Worm (Caenorhabditis elegans) whole organism, L2 larva: Measurements from ENCODE around the gene sma-1.

ENCODE experiments used
- ZK546.5 ChIP-seq: sonication (generic microtip); optimal IDR thresholded peaks from 2 replicates; lab custom pipeline; 2017; ENCODE audit warnings: missing biosample characterization, missing genetic modification characterization
- ceh-82 ChIP-seq: fragments of 150-350 bp; optimal IDR thresholded peaks from 2 replicates; lab custom pipeline; 2014; ENCODE audit warnings: missing biosample characterization, missing genetic modification characterization
- nhr-6 ChIP-seq: fragments of 150-350 bp; optimal IDR thresholded peaks from 2 replicates; lab custom pipeline; 2014; ENCODE audit warnings: missing biosample characterization, missing genetic modification characterization
- snpc-4 ChIP-seq: fragments of 150-350 bp; optimal IDR thresholded peaks from 2 replicates; lab custom pipeline; 2014; ENCODE audit warnings: missing biosample characterization, missing genetic modification characterization
- unc-39 ChIP-seq: fragments of 150-350 bp; optimal IDR thresholded peaks from 2 replicates; lab custom pipeline; 2014; ENCODE audit warnings: missing biosample characterization, missing genetic modification characterization
- unc-62 ChIP-seq: fragments of 150-350 bp; optimal IDR thresholded peaks from 2 replicates; lab custom pipeline; 2014; ENCODE audit warnings: missing biosample characterization, missing genetic modification reagents, missing genetic modification characterization
- zag-1 ChIP-seq: fragments of 150-350 bp; optimal IDR thresholded peaks from 2 replicates; lab custom pipeline; 2014; ENCODE audit warnings: missing biosample characterization, missing genetic modification characterization

DNA sequence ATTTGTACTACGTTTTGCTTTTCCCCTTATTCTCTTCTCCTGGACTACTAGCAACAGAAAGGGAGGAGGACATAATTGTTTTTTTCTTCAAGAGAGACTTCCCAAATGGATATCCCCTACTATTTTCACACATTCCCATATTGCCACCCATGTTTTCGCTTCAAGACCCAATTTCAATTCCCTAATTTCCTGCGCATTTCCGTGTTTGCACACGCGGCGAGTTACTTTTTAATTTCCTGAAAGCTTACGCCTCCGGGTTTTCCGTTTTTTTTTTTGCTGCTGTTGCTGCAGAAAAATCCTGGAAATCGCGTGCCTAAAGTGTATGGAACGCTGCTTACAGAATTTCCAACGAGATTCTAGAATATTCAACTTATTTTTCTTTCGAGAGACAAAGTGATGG is 46.9 kb upstream of the sma-1 start:
- TF ChIP-seq ZK546.5 (no peak), unc-62 (no peak), snpc-4 (tag; lab: Kevin White, UChicago) (no peak), ceh-82 (no peak), zag-1 (tag; lab: Kevin White, UChicago) (no peak), unc-39 (tag; lab: Kevin White, UChicago) (no peak), nhr-6 (tag; lab: Kevin White, UChicago) (no peak)
